Worm (Caenorhabditis elegans): Measurements from ENCODE around the gene mans-3.

DNA sequence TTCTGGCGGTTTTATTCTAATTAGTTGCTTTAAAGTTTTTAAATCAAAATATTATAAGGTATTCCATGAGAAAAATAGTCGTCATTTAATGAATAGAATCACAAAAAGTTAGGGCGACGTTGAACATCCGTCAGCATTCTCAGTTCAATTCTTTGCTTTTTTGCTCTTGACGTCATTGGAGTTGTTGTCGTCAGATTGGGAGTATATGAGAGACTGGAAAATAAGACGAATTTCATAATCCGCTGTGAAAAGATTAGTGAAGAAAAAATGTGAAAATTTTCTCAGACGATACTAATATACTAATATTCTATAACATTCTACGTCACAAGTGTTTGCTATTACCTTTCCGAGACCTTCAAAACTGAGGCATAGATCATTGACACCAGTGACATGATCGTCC lies 13.8 kb upstream of the mans-3 start:
- no peak for TF ChIP-seq ref-2 (tag; optimal IDR thresholded peaks at IDR 0.05)
- TF ChIP-seq hlh-30 (tag; optimal IDR thresholded peaks at IDR 0.05; ENCODE audit: insufficient read depth), result no peak

All from whole organism, late embryonic.